Worm (Caenorhabditis elegans): Measurements from ENCODE around the gene nhr-128.

Gene nhr-128

DNA sequence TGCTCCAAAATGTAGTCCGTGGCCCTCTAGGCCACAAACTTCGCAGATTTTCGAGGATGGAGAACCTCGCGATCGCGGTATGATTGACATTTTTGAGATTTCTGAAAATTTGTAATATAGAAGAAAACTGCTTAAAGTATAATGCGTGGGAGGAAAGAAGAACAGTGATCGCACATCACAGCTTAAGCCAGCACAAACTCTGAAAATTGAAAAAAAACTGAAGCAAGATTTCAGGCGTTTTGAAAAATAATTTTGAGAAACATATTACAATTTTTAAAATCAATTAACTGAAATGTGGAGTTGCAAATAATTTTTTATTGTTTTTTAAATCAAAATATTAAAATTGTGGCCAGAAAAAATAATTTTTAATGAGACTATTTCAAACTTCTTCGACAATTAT lies 45.1 kb downstream of the nhr-128 start, which contains the start of gene nhr-275:
Gene nhr-275, minus strand, starts transcription at position 101 of the 400 bp plus-strand sequence.
- TF ChIP-seq sem-2 (GFP tag; optimal IDR thresholded peaks at IDR 0.05) (no peak), lsy-2 (tag; optimal IDR thresholded peaks at IDR 0.05) (no peak), tbx-8 (GFP tag; optimal IDR thresholded peaks at IDR 0.05) (no peak), ces-1 (GFP tag; optimal IDR thresholded peaks at IDR 0.05) (no peak), ceh-39 (tag; optimal IDR thresholded peaks at IDR 0.05) (no peak), ham-2 (GFP tag; optimal IDR thresholded peaks at IDR 0.05) (no peak), nhr-12 (tag; optimal IDR thresholded peaks at IDR 0.05) (no peak), ztf-11 (tag; optimal IDR thresholded peaks at IDR 0.05) (no peak), elt-1 (tag; optimal IDR thresholded peaks at IDR 0.05; ENCODE audit: borderline replicate concordance, insufficient read depth) (no peak), cnd-1 (tag; optimal IDR thresholded peaks at IDR 0.05) (no peak), mep-1 (tag; optimal IDR thresholded peaks at IDR 0.05) (no peak), nhr-237 (tag; optimal IDR thresholded peaks at IDR 0.05) (no peak), drap-1 (GFP tag; optimal IDR thresholded peaks at IDR 0.05) (no peak), sptf-1 (tag; optimal IDR thresholded peaks at IDR 0.05) (no peak), pha-4 (tag; optimal IDR thresholded peaks at IDR 0.05) (no peak), ceh-83 (GFP tag; optimal IDR thresholded peaks at IDR 0.05) (no peak)

DNA sequence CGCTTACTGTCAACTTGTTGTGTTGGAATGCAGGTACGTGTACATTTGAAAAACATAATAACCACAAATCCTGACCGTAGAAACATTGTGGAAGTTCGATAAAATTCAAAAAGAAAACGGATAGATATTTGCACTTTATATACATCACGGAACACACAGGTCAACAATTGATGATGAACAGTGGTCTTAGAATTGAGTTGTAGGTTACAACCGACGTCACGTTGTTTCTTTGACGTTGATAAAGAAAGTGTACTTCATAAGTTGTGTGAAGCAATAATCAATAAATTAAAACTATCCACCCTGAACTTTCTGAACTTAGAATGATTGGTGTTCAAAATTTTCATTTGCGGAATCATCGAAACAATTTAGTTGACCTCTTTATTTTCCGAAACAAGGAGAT lies 49.9 kb downstream of the nhr-128 start, which contains the start of gene Y5H2A.1:
Gene Y5H2A.1, minus strand, starts transcription at position 101 of the 400 bp plus-strand sequence.
- no peak for TF ChIP-seq nhr-28 (tag; optimal IDR thresholded peaks at IDR 0.05)
- no peak for TF ChIP-seq unc-120 (tag; optimal IDR thresholded peaks at IDR 0.05; ENCODE audit: poor library complexity, severe bottlenecking)
- TF ChIP-seq tbx-8 (GFP tag; optimal IDR thresholded peaks at IDR 0.05): no peak
- TF ChIP-seq zip-8 (tag; optimal IDR thresholded peaks at IDR 0.05): no peak
- no peak for TF ChIP-seq nhr-237 (tag; optimal IDR thresholded peaks at IDR 0.05)
- TF ChIP-seq M03D4.4 (tag; optimal IDR thresholded peaks at IDR 0.05): no peak
- TF ChIP-seq nhr-2 (tag; optimal IDR thresholded peaks at IDR 0.05): no peak
- TF ChIP-seq sptf-1 (tag; optimal IDR thresholded peaks at IDR 0.05): no peak
- TF ChIP-seq elt-1 (tag; optimal IDR thresholded peaks at IDR 0.05; ENCODE audit: borderline replicate concordance, insufficient read depth): no peak
- TF ChIP-seq drap-1 (GFP tag; optimal IDR thresholded peaks at IDR 0.05): no peak

DNA sequence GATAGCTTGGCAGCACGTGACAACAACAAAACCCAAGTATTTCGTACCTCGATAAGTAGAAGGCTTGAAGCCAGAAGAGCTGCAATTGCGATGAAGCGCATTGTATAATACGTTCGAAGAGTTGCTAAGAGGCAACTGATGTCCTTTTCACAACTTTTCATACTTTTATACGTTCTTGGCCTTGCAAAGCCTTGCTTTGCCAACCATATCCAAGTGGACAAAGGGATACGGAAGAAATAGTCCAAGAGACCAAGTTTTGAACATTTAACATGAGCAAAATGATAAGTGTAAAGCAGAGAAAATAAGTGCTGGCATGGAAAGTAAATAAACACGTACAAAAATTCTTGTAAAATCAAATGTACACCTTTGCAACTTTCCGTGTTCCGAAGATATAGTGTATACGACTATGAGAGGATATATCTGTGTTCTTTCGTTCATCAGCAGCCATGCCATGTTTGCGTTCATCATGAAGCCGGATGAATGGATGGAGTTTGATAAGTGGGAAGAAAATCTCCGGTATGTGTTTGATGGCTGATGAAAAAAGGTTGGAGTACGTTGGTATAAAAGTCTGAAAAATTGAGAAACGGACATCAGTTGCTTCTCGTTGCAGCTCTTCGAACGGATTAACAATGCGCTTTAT lies 52.5 kb downstream of the nhr-128 start, which contains the start of the genes Y5H2A.4 and abu-4:
Gene Y5H2A.4, minus strand, starts transcription at position 101 of the 640 bp plus-strand sequence.
Gene abu-4, plus strand, starts transcription at position 590 of the 640 bp plus-strand sequence.
- TF ChIP-seq lin-32 (GFP tag; optimal IDR thresholded peaks at IDR 0.05) (no peak), elt-1 (tag; optimal IDR thresholded peaks at IDR 0.05; ENCODE audit: borderline replicate concordance, insufficient read depth) (no peak), ceh-39 (tag; optimal IDR thresholded peaks at IDR 0.05) (no peak), snpc-4 (tag; optimal IDR thresholded peaks at IDR 0.05) (no peak), unc-62 (GFP tag; optimal IDR thresholded peaks at IDR 0.05) (no peak), nhr-76 (tag; optimal IDR thresholded peaks at IDR 0.05) (no peak), ceh-43 (GFP tag; optimal IDR thresholded peaks at IDR 0.05) (no peak), bed-3 (GFP tag; optimal IDR thresholded peaks at IDR 0.05) (no peak), cnd-1 (tag; optimal IDR thresholded peaks at IDR 0.05) (no peak), blmp-1 (tag; optimal IDR thresholded peaks at IDR 0.05) (no peak), ces-1 (GFP tag; optimal IDR thresholded peaks at IDR 0.05) (no peak), nhr-28 (tag; optimal IDR thresholded peaks at IDR 0.05) (no peak), elt-3 (tag; optimal IDR thresholded peaks at IDR 0.05) (no peak), flh-1 (GFP tag; optimal IDR thresholded peaks at IDR 0.05) (no peak), lin-13 (tag; optimal IDR thresholded peaks at IDR 0.05) (no peak), mls-2 (tag; optimal IDR thresholded peaks at IDR 0.05) (no peak)

Data from whole organism, mixed stage, embryonic.